Fruit fly (Drosophila melanogaster) whole organism, wandering third instar larva: Measurements from ENCODE around the gene hid.

Experiments used
- dsf ChIP-seq: sonication (Bioruptor generic); optimal IDR thresholded peaks from 2 replicates; lab custom pipeline; 2016; ENCODE audit warnings: missing biosample characterization, missing genetic modification characterization, borderline replicate concordance
- usp ChIP-seq: fragments of >200 bp; optimal IDR thresholded peaks from 2 replicates; lab custom pipeline; 2017; ENCODE audit warnings: missing biosample characterization, missing genetic modification characterization

DNA sequence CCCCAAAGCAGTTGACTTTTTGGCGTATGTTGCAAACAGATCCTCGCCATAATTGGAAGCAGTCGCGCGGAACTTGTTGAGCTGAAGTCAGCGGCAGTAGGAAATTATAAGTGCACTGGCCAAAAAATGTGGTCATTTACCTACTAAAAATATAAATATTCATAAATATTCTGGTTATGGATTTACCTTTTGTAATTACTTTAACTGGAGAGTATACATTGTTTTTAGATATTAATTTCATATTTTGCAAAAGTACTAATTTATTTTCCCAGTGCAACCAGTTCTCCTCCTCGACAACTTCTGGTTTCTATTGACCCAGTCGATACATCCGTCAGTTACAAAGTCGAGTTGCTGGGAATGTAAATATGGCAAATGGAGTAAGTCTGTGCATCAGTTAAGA, 38.0 kb upstream of the hid start:
- TF ChIP-seq usp (GFP tag; lab: Kevin White, UChicago) (no peak), dsf (GFP tag; lab: Kevin White, UChicago) (no peak)
